Worm (Caenorhabditis elegans) whole organism, late embryonic: ENCODE results near the gene F46C5.10.

Experiments used
- C08G9.2 ChIP-seq: sonication (generic microtip); optimal IDR thresholded peaks from 2 replicates; lab custom pipeline; 2016; ENCODE audit warnings: mild to moderate bottlenecking, missing genetic modification characterization, moderate library complexity, missing compliant biosample characterization
- K02D7.2 ChIP-seq: sonication (generic microtip); optimal IDR thresholded peaks from 2 replicates; lab custom pipeline; 2017; ENCODE audit warnings: mild to moderate bottlenecking, missing genetic modification characterization, missing compliant biosample characterization
- Y22D7AL.16 ChIP-seq: sonication (generic microtip); optimal IDR thresholded peaks from 2 replicates; lab custom pipeline; 2016; ENCODE audit warnings: missing genetic modification characterization, missing compliant biosample characterization
- ceh-18 ChIP-seq: sonication (generic microtip); optimal IDR thresholded peaks from 2 replicates; lab custom pipeline; 2016; ENCODE audit warnings: missing genetic modification characterization, missing compliant biosample characterization
- ceh-2 ChIP-seq: sonication (generic microtip); optimal IDR thresholded peaks from 2 replicates; lab custom pipeline; 2016; ENCODE audit warnings: missing genotype, missing genetic modification characterization, missing compliant biosample characterization
- ceh-22 ChIP-seq: sonication (generic microtip); optimal IDR thresholded peaks from 2 replicates; lab custom pipeline; 2017; ENCODE audit warnings: missing biosample characterization, missing genetic modification characterization
- ceh-24 ChIP-seq: sonication (generic microtip); optimal IDR thresholded peaks from 2 replicates; lab custom pipeline; 2016; ENCODE audit warnings: mild to moderate bottlenecking, missing genetic modification characterization, missing compliant biosample characterization
- ceh-34 ChIP-seq: sonication (generic microtip); optimal IDR thresholded peaks from 2 replicates; lab custom pipeline; 2016; ENCODE audit warnings: mild to moderate bottlenecking, missing genetic modification characterization, missing compliant biosample characterization
- ceh-45 ChIP-seq: fragments of 200-800 bp; sonication (Bioruptor generic); IDR thresholded peaks from 2 replicates; pipeline ENCODE4 v1.3.6; 2022; ENCODE audit warnings: missing genetic modification reagents, missing genetic modification characterization, missing compliant biosample characterization
- ceh-48 ChIP-seq: sonication (generic microtip); optimal IDR thresholded peaks from 2 replicates; lab custom pipeline; 2016; ENCODE audit warnings: missing genetic modification characterization, inconsistent platforms, missing compliant biosample characterization
- ceh-9 ChIP-seq: sonication (generic microtip); optimal IDR thresholded peaks from 2 replicates; lab custom pipeline; 2016; ENCODE audit warnings: mild to moderate bottlenecking, missing genetic modification characterization, inconsistent platforms, missing compliant biosample characterization
- che-1 ChIP-seq: sonication (generic microtip); optimal IDR thresholded peaks from 2 replicates; lab custom pipeline; 2016; ENCODE audit warnings: mild to moderate bottlenecking, missing genetic modification characterization, missing compliant biosample characterization
- elt-4 ChIP-seq: sonication (generic microtip); optimal IDR thresholded peaks from 2 replicates; lab custom pipeline; 2016; ENCODE audit warnings: missing genetic modification characterization, missing compliant biosample characterization
- eyg-1 ChIP-seq: sonication (generic microtip); optimal IDR thresholded peaks from 2 replicates; lab custom pipeline; 2016; ENCODE audit warnings: missing genotype, missing genetic modification characterization, missing compliant biosample characterization
- fax-1 ChIP-seq: sonication (generic microtip); optimal IDR thresholded peaks from 2 replicates; lab custom pipeline; 2016; ENCODE audit warnings: missing genotype, missing genetic modification characterization, missing compliant biosample characterization
- fkh-6 ChIP-seq: sonication (generic microtip); optimal IDR thresholded peaks from 2 replicates; lab custom pipeline; 2016; ENCODE audit warnings: missing genetic modification characterization, missing compliant biosample characterization
- hlh-30 ChIP-seq: sonication (generic microtip); optimal IDR thresholded peaks from 2 replicates; lab custom pipeline; 2017; ENCODE audit warnings: antibody characterized with exemption, missing genetic modification characterization, missing compliant biosample characterization; ENCODE audit not compliant: insufficient read depth
- hlh-6 ChIP-seq: sonication (generic microtip); optimal IDR thresholded peaks from 2 replicates; lab custom pipeline; 2016; ENCODE audit warnings: missing genotype, missing genetic modification characterization, missing compliant biosample characterization
- lim-6 ChIP-seq: sonication (generic microtip); optimal IDR thresholded peaks from 2 replicates; lab custom pipeline; 2016; ENCODE audit warnings: missing genetic modification characterization, missing compliant biosample characterization
- mec-3 ChIP-seq: sonication (generic microtip); optimal IDR thresholded peaks from 2 replicates; lab custom pipeline; 2016; ENCODE audit warnings: borderline replicate concordance, missing genetic modification characterization, missing compliant biosample characterization
- nfya-1 ChIP-seq: sonication (generic microtip); optimal IDR thresholded peaks from 2 replicates; lab custom pipeline; 2017; ENCODE audit warnings: missing genetic modification characterization, mild to moderate bottlenecking, missing compliant biosample characterization, antibody characterized with exemption, moderate library complexity
- nhr-11 ChIP-seq: fragments of 150-350 bp; optimal IDR thresholded peaks from 2 replicates; lab custom pipeline; 2014; ENCODE audit warnings: missing biosample characterization, missing genetic modification characterization
- pha-2 ChIP-seq: sonication (generic microtip); optimal IDR thresholded peaks from 2 replicates; lab custom pipeline; 2017; ENCODE audit warnings: mild to moderate bottlenecking, missing genetic modification characterization, missing compliant biosample characterization
- ref-2 ChIP-seq: sonication (generic microtip); optimal IDR thresholded peaks from 2 replicates; lab custom pipeline; 2016; ENCODE audit warnings: missing genetic modification characterization, missing compliant biosample characterization
- rnt-1 ChIP-seq: sonication (generic microtip); optimal IDR thresholded peaks from 2 replicates; lab custom pipeline; 2016; ENCODE audit warnings: missing genetic modification characterization, missing compliant biosample characterization
- sdc-2 ChIP-seq: sonication (generic microtip); optimal IDR thresholded peaks from 2 replicates; lab custom pipeline; 2016; ENCODE audit warnings: missing genotype, missing genetic modification characterization, missing compliant biosample characterization
- sox-2 ChIP-seq: fragments of 200-800 bp; sonication (Bioruptor generic); IDR thresholded peaks from 2 replicates; pipeline ENCODE4 v1.3.6; 2022; ENCODE audit warnings: missing genetic modification reagents, missing genetic modification characterization, missing compliant biosample characterization
- sox-4 ChIP-seq: sonication (generic microtip); optimal IDR thresholded peaks from 2 replicates; lab custom pipeline; 2017; ENCODE audit warnings: mild to moderate bottlenecking, missing genetic modification characterization, inconsistent platforms, missing compliant biosample characterization
- syd-9 ChIP-seq: sonication (generic microtip); optimal IDR thresholded peaks from 2 replicates; lab custom pipeline; 2016; ENCODE audit warnings: mild to moderate bottlenecking, missing genetic modification characterization, moderate library complexity, missing compliant biosample characterization
- tbx-2 ChIP-seq: sonication (generic microtip); optimal IDR thresholded peaks from 2 replicates; lab custom pipeline; 2016; ENCODE audit warnings: missing genetic modification characterization, missing compliant biosample characterization
- unc-3 ChIP-seq, 2 experiments: fragments of 200-800 bp in 1 of 2; sonication (Bioruptor generic) in 1 of 2; sonication (generic microtip) in 1 of 2; conservative IDR thresholded peaks in 1 of 2; optimal IDR thresholded peaks in 1 of 2; 2 replicates each; pipeline versions ENCODE4 v1.3.6 to Lab custom; 2016 to 2022; ENCODE audit warnings: missing compliant biosample characterization in 2 of 2, missing genetic modification characterization in 2 of 2, missing genetic modification reagents in 1 of 2
- unc-42 ChIP-seq: sonication (generic microtip); optimal IDR thresholded peaks from 2 replicates; lab custom pipeline; 2016; ENCODE audit warnings: missing genotype, missing genetic modification characterization, missing compliant biosample characterization
- zip-5 ChIP-seq: sonication (generic microtip); optimal IDR thresholded peaks from 2 replicates; lab custom pipeline; 2016; ENCODE audit warnings: missing genetic modification characterization, missing compliant biosample characterization

Gene F46C5.10

DNA sequence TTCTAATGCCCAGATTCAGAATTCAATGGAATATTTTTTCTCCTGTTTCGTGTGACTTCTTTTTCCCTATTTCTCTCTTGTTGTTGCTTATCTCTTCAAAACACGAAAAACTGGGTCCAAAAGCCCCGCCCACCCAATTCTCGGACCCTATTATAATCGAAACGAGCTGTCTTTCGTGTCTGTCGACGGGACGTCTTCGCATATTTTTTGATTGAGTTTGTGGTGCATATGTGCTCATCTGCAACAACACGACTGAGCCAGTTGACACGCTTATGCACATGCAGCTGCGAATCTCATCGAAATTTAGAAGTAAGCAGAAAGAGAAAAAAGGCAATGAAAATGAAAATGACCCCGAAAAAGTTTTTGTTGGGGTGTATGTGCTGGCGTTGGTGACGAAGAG is 12.1 kb upstream of the F46C5.10 start:
- no peak for TF ChIP-seq elt-4
- TF ChIP-seq fax-1, result no peak
- no peak for TF ChIP-seq nfya-1
- no peak for TF ChIP-seq ceh-45 (GFP tag; lab: Robert Waterston, UW)
- TF ChIP-seq lim-6 (tag; lab: Kevin White, UChicago), result no peak
- no peak for TF ChIP-seq syd-9 (tag; lab: Kevin White, UChicago)
- TF ChIP-seq sdc-2 (tag; lab: Kevin White, UChicago), result no peak
- no peak for TF ChIP-seq zip-5 (tag; lab: Kevin White, UChicago)
- TF ChIP-seq unc-42 (tag; lab: Kevin White, UChicago), result peak; percentile 63

- no peak for TF ChIP-seq sox-2 (GFP tag; lab: Robert Waterston, UW)
These were observed 10.4 kb upstream of the F46C5.10 start, which contains the start of gene F46C5.2 for ce11 chrII:8829189-8829588. TSS of gene F46C5.2 (minus strand) at chrII:8829289.

DNA sequence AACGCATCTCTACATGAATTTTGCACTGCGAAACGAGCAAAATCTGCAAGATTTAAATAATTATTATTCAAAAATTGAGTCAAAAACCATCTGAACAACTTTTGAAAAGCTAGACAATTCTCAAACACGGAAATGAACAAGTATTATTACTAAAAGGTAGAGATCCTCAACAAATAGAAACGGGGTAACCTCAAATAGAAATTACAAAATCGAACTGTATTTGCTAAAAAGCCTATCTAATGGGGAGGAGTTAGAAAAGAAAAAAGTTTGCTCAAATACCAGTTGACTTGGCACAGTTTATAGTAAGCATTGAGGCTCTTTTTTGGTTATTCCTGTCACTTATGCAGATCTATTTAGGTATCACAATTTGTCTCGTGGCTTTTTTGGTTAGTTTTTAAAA is 6.9 kb upstream of the F46C5.10 start, which contains the start of gene nas-25:
Gene nas-25 (plus strand): TSS at position 301 of the 400 bp plus-strand sequence.
- TF ChIP-seq C08G9.2 (tag; lab: Kevin White, UChicago) (no peak), che-1 (no peak), rnt-1 (tag; lab: Kevin White, UChicago) (no peak)
- TF ChIP-seq, all 69 proteins: peak for 0

ce11 chrII:8822711-8823110 is 3.9 kb upstream of the F46C5.10 start:
- no peak for TF ChIP-seq eyg-1 (tag; lab: Kevin White, UChicago)
- no peak for TF ChIP-seq rnt-1 (tag; lab: Kevin White, UChicago)

DNA sequence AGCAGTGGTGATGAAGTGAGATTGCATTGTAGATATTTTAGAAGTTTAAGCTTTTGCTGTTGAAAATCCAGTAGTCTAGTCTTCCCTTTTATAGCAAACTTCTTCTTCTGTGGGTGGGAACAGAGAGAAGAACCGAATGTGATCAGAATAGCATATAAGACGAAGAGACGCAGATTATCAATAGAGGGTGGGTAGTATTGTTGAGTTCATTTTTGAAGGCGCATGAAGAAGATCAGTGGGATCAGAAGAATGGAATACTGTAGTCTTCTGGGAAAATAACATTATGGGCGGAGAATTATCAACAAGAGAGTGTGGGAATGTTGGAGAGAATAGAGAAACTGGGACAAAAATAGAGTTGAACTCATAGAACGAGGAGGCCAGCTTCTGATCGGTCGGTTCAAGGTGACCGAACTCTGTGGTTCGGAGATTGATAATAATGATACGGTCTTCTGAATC is 2.3 kb upstream of the F46C5.10 start, which contains the start of gene F46C5.1:
Gene F46C5.1 (minus strand): TSS at position 51 of the 456 bp plus-strand sequence.
- no peak for TF ChIP-seq ref-2 (tag; lab: Kevin White, UChicago)
- no peak for TF ChIP-seq ceh-48 (tag; lab: Kevin White, UChicago)
- no peak for TF ChIP-seq hlh-6 (tag; lab: Kevin White, UChicago)
- TF ChIP-seq ceh-22 (tag; lab: Kevin White, UChicago), result no peak
- no peak for TF ChIP-seq hlh-30
- no peak for TF ChIP-seq tbx-2 (tag; lab: Kevin White, UChicago)
- TF ChIP-seq ceh-9 (tag; lab: Kevin White, UChicago), result no peak
- no peak for TF ChIP-seq unc-3 (GFP tag; conservative IDR thresholded peaks at IDR 0.05; lab: Robert Waterston, UW)
- TF ChIP-seq unc-3 (tag; optimal IDR thresholded peaks at IDR 0.05; lab: Kevin White, UChicago), result no peak
- no peak for TF ChIP-seq fkh-6 (tag; lab: Kevin White, UChicago)
- TF ChIP-seq ceh-24 (tag; lab: Kevin White, UChicago), result no peak
- no peak for TF ChIP-seq K02D7.2 (tag; lab: Kevin White, UChicago)
- no peak for TF ChIP-seq nhr-11 (tag; lab: Kevin White, UChicago)
- no peak for TF ChIP-seq mec-3 (tag; lab: Kevin White, UChicago)
- no peak for TF ChIP-seq Y22D7AL.16 (tag; lab: Kevin White, UChicago)
- TF ChIP-seq sox-4, result no peak
- TF ChIP-seq ceh-2 (tag; lab: Kevin White, UChicago), result no peak
- no peak for TF ChIP-seq ceh-34 (tag; lab: Kevin White, UChicago)
- TF ChIP-seq pha-2 (tag; lab: Kevin White, UChicago), result no peak
- TF ChIP-seq ceh-18, result no peak
